Fruit fly (Drosophila melanogaster): ENCODE results near the gene RasGAP1.

The RasGAP1 gene

DNA sequence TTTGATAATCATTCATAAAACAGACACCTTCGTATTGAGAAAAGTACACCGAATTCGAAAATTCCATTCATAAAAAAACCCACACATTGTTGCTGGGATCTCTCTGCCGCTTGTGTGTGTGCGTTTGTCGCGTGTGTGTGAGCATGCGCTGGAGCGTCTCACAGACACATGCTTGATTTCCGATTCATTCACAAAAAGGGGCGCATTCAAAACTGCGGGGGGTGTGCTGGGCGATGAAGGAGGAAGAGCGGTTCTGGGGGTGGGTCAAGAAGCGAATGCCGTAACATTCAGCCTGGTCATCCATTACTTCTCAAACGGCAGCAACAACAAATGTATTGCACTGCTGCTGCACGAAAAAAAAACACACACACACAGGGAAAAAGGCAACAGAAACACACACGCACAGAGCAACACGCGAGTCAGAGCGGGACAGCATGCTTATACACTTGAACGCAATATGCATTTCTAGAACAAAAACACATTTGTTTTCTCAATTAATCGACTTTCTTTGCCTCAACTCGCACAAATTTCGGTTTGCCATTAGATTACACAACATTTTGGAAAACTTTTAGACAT, 1.1 kb downstream of the RasGAP1 start (continued):
- TF ChIP-seq CG31388 (GFP tag; optimal IDR thresholded peaks at IDR 0.05) (no peak), CG1024 (GFP tag; IDR thresholded peaks at IDR 0.05) (no peak), shn (GFP tag; optimal IDR thresholded peaks at IDR 0.05) (no peak), ab (GFP tag; optimal IDR thresholded peaks at IDR 0.05) (no peak)

DNA sequence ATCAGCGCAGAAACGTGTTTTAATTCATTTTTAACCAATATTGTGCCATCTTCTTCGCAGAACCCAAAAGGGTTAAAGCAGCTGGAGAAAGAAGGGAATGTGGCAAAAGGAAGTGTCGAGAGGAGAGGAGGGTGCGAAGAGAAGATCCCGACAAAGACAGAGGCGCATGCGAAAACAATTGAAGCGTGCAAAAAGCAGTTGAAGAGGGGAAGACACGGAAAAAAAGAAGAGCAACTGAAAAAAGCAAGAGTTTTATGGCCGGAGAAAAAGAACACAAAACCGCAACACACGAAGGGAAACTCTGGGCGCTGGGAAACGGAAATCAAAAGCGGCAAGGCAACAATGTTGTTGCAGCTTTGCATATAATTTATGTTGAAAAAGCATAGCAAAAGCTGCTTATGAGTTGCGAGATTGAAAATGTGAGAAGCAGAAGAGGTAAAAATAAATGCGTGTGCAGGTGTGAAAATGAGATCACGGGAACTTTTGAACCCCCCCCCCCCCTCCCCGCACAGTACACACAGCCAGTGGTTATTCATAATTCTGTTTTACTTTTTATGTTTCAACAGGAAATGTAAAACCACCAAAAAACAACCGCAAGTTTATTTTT, 1.8 kb downstream of the RasGAP1 start:
- no peak for TF ChIP-seq CG11723 (GFP tag; optimal IDR thresholded peaks at IDR 0.05)
- no peak for TF ChIP-seq CG34224 (GFP tag; IDR thresholded peaks at IDR 0.05; ENCODE audit: partially characterized antibody)
- TF ChIP-seq nom (GFP tag; optimal IDR thresholded peaks at IDR 0.05) = peak; percentile 46
- TF ChIP-seq Xrp1 (GFP tag; IDR thresholded peaks at IDR 0.05) = no peak
- TF ChIP-seq Awh (GFP tag; IDR thresholded peaks at IDR 0.05) = no peak
- no peak for TF ChIP-seq hth (optimal IDR thresholded peaks at IDR 0.05)
- no peak for TF ChIP-seq CG8290 (GFP tag; optimal IDR thresholded peaks at IDR 0.05)
- no peak for TF ChIP-seq CG8290 (tag; optimal IDR thresholded peaks at IDR 0.05)
- no peak for TF ChIP-seq CG18764 (GFP tag; optimal IDR thresholded peaks at IDR 0.05)
- no peak for TF ChIP-seq Hr3 (GFP tag; optimal IDR thresholded peaks at IDR 0.05)
- peak; percentile 80 for TF ChIP-seq Ets65A (GFP tag)
- TF ChIP-seq CG7987 (GFP tag; optimal IDR thresholded peaks at IDR 0.05) = no peak
- no peak for TF ChIP-seq CG11696 (GFP tag; IDR thresholded peaks at IDR 0.05)
- no peak for TF ChIP-seq CG7556 (GFP tag; optimal IDR thresholded peaks at IDR 0.05)
- TF ChIP-seq Bdp1 (GFP tag; optimal IDR thresholded peaks at IDR 0.05) = no peak
- no peak for TF ChIP-seq E2f2 (GFP tag; IDR thresholded peaks at IDR 0.05)
- TF ChIP-seq Hand (GFP tag; optimal IDR thresholded peaks at IDR 0.05) = no peak
- TF ChIP-seq CG11695 (GFP tag; IDR thresholded peaks at IDR 0.05) = 0 out of 3 replicates have a peak, but pooled peaks have one; percentile 29
- TF ChIP-seq corto (GFP tag; optimal IDR thresholded peaks at IDR 0.05) = no peak
- TF ChIP-seq h (optimal IDR thresholded peaks at IDR 0.05) = no peak
- TF ChIP-seq ind (GFP tag; optimal IDR thresholded peaks at IDR 0.05) = no peak
- no peak for TF ChIP-seq ems (GFP tag; optimal IDR thresholded peaks at IDR 0.05)
- no peak for TF ChIP-seq tll (GFP tag; optimal IDR thresholded peaks at IDR 0.05)
- no peak for TF ChIP-seq D19A (tag; optimal IDR thresholded peaks at IDR 0.05)
- peak; percentile 20 for TF ChIP-seq Med (GFP tag)
- no peak for TF ChIP-seq CG10654 (GFP tag; optimal IDR thresholded peaks at IDR 0.05)
- TF ChIP-seq ap (GFP tag; IDR thresholded peaks at IDR 0.05) = no peak
- TF ChIP-seq Mad (GFP tag; optimal IDR thresholded peaks at IDR 0.05) = no peak
- TF ChIP-seq Dref (GFP tag; IDR thresholded peaks at IDR 0.05) = no peak
- TF ChIP-seq Nf-YC (tag; optimal IDR thresholded peaks at IDR 0.05) = no peak
- peak; percentile 47 for TF ChIP-seq Kr (GFP tag; optimal IDR thresholded peaks at IDR 0.05)
- TF ChIP-seq grau (tag; optimal IDR thresholded peaks at IDR 0.05) = no peak
- TF ChIP-seq org-1 (GFP tag; optimal IDR thresholded peaks at IDR 0.05) = no peak
- no peak for TF ChIP-seq Trl (optimal IDR thresholded peaks at IDR 0.05)
- no peak for TF ChIP-seq Trl (GFP tag; optimal IDR thresholded peaks at IDR 0.05)
- TF ChIP-seq ase (GFP tag; IDR thresholded peaks at IDR 0.05) = no peak
- TF ChIP-seq lab (GFP tag; optimal IDR thresholded peaks at IDR 0.05) = no peak
- TF ChIP-seq Poxn (GFP tag; IDR thresholded peaks at IDR 0.05) = no peak
- no peak for TF ChIP-seq bab2 (GFP tag; optimal IDR thresholded peaks at IDR 0.05)
- no peak for TF ChIP-seq Tbp (GFP tag; optimal IDR thresholded peaks at IDR 0.05)
- TF ChIP-seq CG17385 (GFP tag; optimal IDR thresholded peaks at IDR 0.05) = no peak
- TF ChIP-seq Dfd (GFP tag; optimal IDR thresholded peaks at IDR 0.05) = no peak
- TF ChIP-seq CG17802 (tag; optimal IDR thresholded peaks at IDR 0.05) = no peak
- peak; percentile 15 for TF ChIP-seq CG11504 (tag; optimal IDR thresholded peaks at IDR 0.05)
- TF ChIP-seq oc (tag; optimal IDR thresholded peaks at IDR 0.05) = peak; percentile 43
- no peak for TF ChIP-seq CG13775 (GFP tag; optimal IDR thresholded peaks at IDR 0.05)
- no peak for TF ChIP-seq PHDP (tag; optimal IDR thresholded peaks at IDR 0.05)

Measured in whole organism, embryonic.